Fruit fly (Drosophila melanogaster) whole organism, embryonic: Measurements from ENCODE around the gene CG14395.

Experiments
- Atf-2 ChIP-seq: fragments of 200-800 bp; sonication (Bioruptor generic); optimal IDR thresholded peaks from 2 replicates; lab custom pipeline; 2016; ENCODE audit warnings: missing biosample characterization, missing genetic modification characterization
- Atf6 ChIP-seq: fragments of 200-800 bp; sonication (Bioruptor generic); IDR thresholded peaks from 2 replicates; pipeline ENCODE4 v1.3.6; 2022; ENCODE audit warnings: missing biosample characterization, missing genetic modification characterization
- BtbVII ChIP-seq: fragments of 200-800 bp; sonication (Bioruptor generic); optimal IDR thresholded peaks from 3 replicates; lab custom pipeline; 2017; ENCODE audit warnings: missing biosample characterization, mild to moderate bottlenecking, missing genetic modification characterization
- Bteb2 ChIP-seq: fragments of 200-800 bp; sonication (Bioruptor generic); optimal IDR thresholded peaks from 2 replicates; lab custom pipeline; 2016; ENCODE audit warnings: missing biosample characterization, missing genetic modification characterization
- CG10321 ChIP-seq: fragments of 200-800 bp; sonication (Bioruptor generic); IDR thresholded peaks from 2 replicates; pipeline ENCODE4 v1.3.6; 2022; ENCODE audit warnings: missing biosample characterization, missing genetic modification characterization
- CG10366 ChIP-seq: fragments of 200-800 bp; sonication (Bioruptor generic); IDR thresholded peaks from 2 replicates; pipeline ENCODE4 v1.3.6; 2022; ENCODE audit warnings: missing biosample characterization, missing genetic modification characterization
- CG11085 ChIP-seq: fragments of 200-800 bp; sonication (Bioruptor generic); IDR thresholded peaks from 2 replicates; pipeline ENCODE4 v1.3.6; 2022; ENCODE audit warnings: missing biosample characterization, missing genetic modification characterization
- CG14667 ChIP-seq: fragments of 200-800 bp; sonication (Bioruptor generic); IDR thresholded peaks from 2 replicates; pipeline ENCODE4 v1.3.6; 2022; ENCODE audit warnings: missing biosample characterization, missing genetic modification characterization
- CG14965 ChIP-seq: fragments of 200-800 bp; sonication (Bioruptor generic); optimal IDR thresholded peaks from 2 replicates; lab custom pipeline; 2016; ENCODE audit warnings: missing biosample characterization, missing genetic modification characterization, borderline replicate concordance
- CG1832 ChIP-seq: fragments of 200-800 bp; sonication (Bioruptor generic); optimal IDR thresholded peaks from 2 replicates; lab custom pipeline; 2017; ENCODE audit warnings: missing biosample characterization, mild to moderate bottlenecking, missing genetic modification characterization, inconsistent platforms
- CG2199 ChIP-seq: fragments of 200-800 bp; sonication (Bioruptor generic); IDR thresholded peaks from 3 replicates; pipeline ENCODE4 v1.3.6; 2022; ENCODE audit warnings: missing biosample characterization, missing genetic modification characterization
- CG2202 ChIP-seq: fragments of 200-800 bp; sonication (Bioruptor generic); optimal IDR thresholded peaks from 2 replicates; lab custom pipeline; 2018; ENCODE audit warnings: missing biosample characterization, mild to moderate bottlenecking, missing genetic modification characterization
- CG2678 ChIP-seq: fragments of 200-800 bp; sonication (Bioruptor generic); optimal IDR thresholded peaks from 3 replicates; lab custom pipeline; 2019; ENCODE audit warnings: missing biosample characterization, mild to moderate bottlenecking, missing genetic modification characterization, moderate library complexity
- CG34224 ChIP-seq: fragments of 200-800 bp; sonication (Bioruptor generic); IDR thresholded peaks from 3 replicates; pipeline ENCODE4 v1.3.6; 2022; ENCODE audit warnings: missing biosample characterization, missing genetic modification characterization; ENCODE audit not compliant: partially characterized antibody
- CG34376 ChIP-seq: fragments of 200-800 bp; sonication (Bioruptor generic); optimal IDR thresholded peaks from 2 replicates; lab custom pipeline; 2018; ENCODE audit warnings: missing biosample characterization, mild to moderate bottlenecking, missing genetic modification characterization
- CG4854 ChIP-seq: fragments of 200-800 bp; sonication (Bioruptor generic); optimal IDR thresholded peaks from 2 replicates; lab custom pipeline; 2016; ENCODE audit warnings: missing biosample characterization, missing genetic modification characterization, inconsistent platforms
- CG6175 ChIP-seq: fragments of 200-800 bp; sonication (Bioruptor generic); IDR thresholded peaks from 3 replicates; pipeline ENCODE4 v1.3.6; 2022; ENCODE audit warnings: missing biosample characterization, missing genetic modification characterization
- CG6791 ChIP-seq: fragments of 200-800 bp; sonication (Bioruptor generic); IDR thresholded peaks from 3 replicates; pipeline ENCODE4 v1.3.6; 2022; ENCODE audit warnings: missing biosample characterization, missing genetic modification characterization; ENCODE audit not compliant: partially characterized antibody
- CG7556 ChIP-seq: fragments of 200-800 bp; sonication (Bioruptor generic); optimal IDR thresholded peaks from 2 replicates; lab custom pipeline; 2017; ENCODE audit warnings: missing biosample characterization, mild to moderate bottlenecking, missing genetic modification characterization
- CG7839 ChIP-seq: fragments of 200-800 bp; sonication (Bioruptor generic); optimal IDR thresholded peaks from 3 replicates; lab custom pipeline; 2018; ENCODE audit warnings: missing biosample characterization, mild to moderate bottlenecking, missing genetic modification characterization, moderate library complexity
- CG9609 ChIP-seq: fragments of 200-800 bp; sonication (Bioruptor generic); optimal IDR thresholded peaks from 3 replicates; lab custom pipeline; 2016; ENCODE audit warnings: missing biosample characterization, missing genetic modification characterization
- CoRest ChIP-seq: fragments of 200-800 bp; sonication (Bioruptor generic); optimal IDR thresholded peaks from 3 replicates; lab custom pipeline; 2018; ENCODE audit warnings: missing biosample characterization, mild to moderate bottlenecking, missing genetic modification characterization, moderate library complexity
- Doc3 ChIP-seq: fragments of 200-800 bp; sonication (Bioruptor generic); IDR thresholded peaks from 3 replicates; pipeline ENCODE4 v1.3.6; 2022; ENCODE audit warnings: missing biosample characterization, missing genetic modification characterization; ENCODE audit not compliant: partially characterized antibody
- Drgx ChIP-seq: fragments of 200-800 bp; sonication (Bioruptor generic); IDR thresholded peaks from 2 replicates; pipeline ENCODE4 v1.3.6; 2022; ENCODE audit warnings: missing biosample characterization, missing genetic modification characterization
- GATAe ChIP-seq: fragments of 200-800 bp; sonication (Bioruptor generic); conservative IDR thresholded peaks from 2 replicates; pipeline ENCODE4 v1.3.6; 2022; ENCODE audit warnings: missing biosample characterization, missing genetic modification characterization
- Hmr ChIP-seq: fragments of 200-800 bp; sonication (Bioruptor generic); optimal IDR thresholded peaks from 3 replicates; lab custom pipeline; 2017; ENCODE audit warnings: mild to moderate bottlenecking, missing biosample characterization, missing genetic modification reagents, missing genetic modification characterization
- Lpt ChIP-seq: fragments of >200 bp; optimal IDR thresholded peaks from 2 replicates; lab custom pipeline; 2018; ENCODE audit warnings: missing biosample characterization, missing genetic modification characterization
- Med ChIP-seq: fragments of 200-800 bp; sonication (Bioruptor generic); peaks from one replicate; lab custom pipeline; 2016; ENCODE audit warnings: missing biosample characterization, missing genetic modification characterization, mild to moderate bottlenecking, inconsistent platforms, moderate library complexity
- NK7.1 ChIP-seq: fragments of 200-800 bp; sonication (Bioruptor generic); optimal IDR thresholded peaks from 3 replicates; lab custom pipeline; 2016; ENCODE audit warnings: missing biosample characterization, missing genetic modification characterization
- NfI ChIP-seq: fragments of 200-800 bp; sonication (Bioruptor generic); optimal IDR thresholded peaks from 3 replicates; lab custom pipeline; 2018; ENCODE audit warnings: missing biosample characterization, mild to moderate bottlenecking, missing genetic modification characterization, moderate library complexity
- Opbp ChIP-seq: fragments of 200-800 bp; sonication (Bioruptor generic); IDR thresholded peaks from 3 replicates; pipeline ENCODE4 v1.3.6; 2022; ENCODE audit warnings: missing biosample characterization, missing genetic modification characterization; ENCODE audit not compliant: partially characterized antibody
- Sox102F ChIP-seq: fragments of 200-800 bp; sonication (Bioruptor generic); optimal IDR thresholded peaks from 2 replicates; lab custom pipeline; 2018; ENCODE audit warnings: missing biosample characterization, mild to moderate bottlenecking, missing genetic modification characterization, moderate library complexity
- cad ChIP-seq: fragments of >200 bp; optimal IDR thresholded peaks from 2 replicates; lab custom pipeline; 2017; ENCODE audit warnings: missing biosample characterization, missing genetic modification characterization
- gcm2 ChIP-seq: fragments of 200-800 bp; sonication (Bioruptor generic); optimal IDR thresholded peaks from 2 replicates; lab custom pipeline; 2016; ENCODE audit warnings: missing biosample characterization, missing genetic modification characterization
- gem ChIP-seq: fragments of 200-800 bp; sonication (Bioruptor generic); optimal IDR thresholded peaks from 2 replicates; lab custom pipeline; 2019; ENCODE audit warnings: missing biosample characterization, mild to moderate bottlenecking, missing genetic modification characterization, moderate library complexity
- gsb-n ChIP-seq: fragments of 200-800 bp; sonication (Bioruptor generic); optimal IDR thresholded peaks from 3 replicates; lab custom pipeline; 2018; ENCODE audit warnings: missing biosample characterization, mild to moderate bottlenecking, missing genetic modification characterization
- kni ChIP-seq: fragments of 200-800 bp; sonication (Bioruptor generic); optimal IDR thresholded peaks from 3 replicates; lab custom pipeline; 2017; ENCODE audit warnings: mild to moderate bottlenecking, missing biosample characterization, missing genetic modification reagents, missing genetic modification characterization
- lola ChIP-seq, 3 experiments: fragments of >200 bp in 2 of 3; fragments of 200-800 bp in 1 of 3; sonication (Bioruptor generic) in 1 of 3; optimal IDR thresholded peaks; 2 replicates each; lab custom pipeline; 2017 to 2019; ENCODE audit warnings: missing biosample characterization in 3 of 3, missing genetic modification characterization in 3 of 3, mild to moderate bottlenecking in 1 of 3, moderate library complexity in 1 of 3
- mam ChIP-seq: fragments of 200-800 bp; sonication (Bioruptor generic); optimal IDR thresholded peaks from 3 replicates; lab custom pipeline; 2016; ENCODE audit warnings: missing biosample characterization, missing genetic modification characterization
- mirr ChIP-seq: fragments of 200-800 bp; sonication (Bioruptor generic); optimal IDR thresholded peaks from 3 replicates; lab custom pipeline; 2018; ENCODE audit warnings: missing biosample characterization, mild to moderate bottlenecking, missing genetic modification characterization
- phol ChIP-seq: fragments of 200-800 bp; sonication (Bioruptor generic); optimal IDR thresholded peaks from 3 replicates; lab custom pipeline; 2018; ENCODE audit warnings: missing biosample characterization, mild to moderate bottlenecking, missing genetic modification characterization, moderate library complexity
- pnt ChIP-seq: fragments of 200-800 bp; sonication (Bioruptor generic); optimal IDR thresholded peaks from 3 replicates; lab custom pipeline; 2016; ENCODE audit warnings: missing biosample characterization, missing genetic modification characterization
- prd ChIP-seq, 3 experiments: fragments of >200 bp in 2 of 3; fragments of 200-800 bp in 1 of 3; sonication (Bioruptor generic) in 1 of 3; optimal IDR thresholded peaks in 2 of 3; IDR thresholded peaks in 1 of 3; 2 replicates in 2 of 3; 3 replicates in 1 of 3; pipeline versions ENCODE4 v1.3.6 to Lab custom; 2017 to 2022; ENCODE audit warnings: missing biosample characterization in 1 of 3, missing genetic modification characterization in 1 of 3
- ro ChIP-seq: fragments of 200-800 bp; sonication (Bioruptor generic); IDR thresholded peaks from 2 replicates; pipeline ENCODE4 v1.3.6; 2022; ENCODE audit warnings: missing biosample characterization, missing genetic modification characterization
- sug ChIP-seq: fragments of 200-800 bp; optimal IDR thresholded peaks from 2 replicates; lab custom pipeline; 2019; ENCODE audit warnings: missing biosample characterization, mild to moderate bottlenecking, missing genetic modification characterization, moderate library complexity
- vfl ChIP-seq: fragments of 200-800 bp; sonication (Bioruptor generic); optimal IDR thresholded peaks from 2 replicates; lab custom pipeline; 2016; ENCODE audit warnings: missing biosample characterization, missing genetic modification characterization

Gene CG14395

DNA sequence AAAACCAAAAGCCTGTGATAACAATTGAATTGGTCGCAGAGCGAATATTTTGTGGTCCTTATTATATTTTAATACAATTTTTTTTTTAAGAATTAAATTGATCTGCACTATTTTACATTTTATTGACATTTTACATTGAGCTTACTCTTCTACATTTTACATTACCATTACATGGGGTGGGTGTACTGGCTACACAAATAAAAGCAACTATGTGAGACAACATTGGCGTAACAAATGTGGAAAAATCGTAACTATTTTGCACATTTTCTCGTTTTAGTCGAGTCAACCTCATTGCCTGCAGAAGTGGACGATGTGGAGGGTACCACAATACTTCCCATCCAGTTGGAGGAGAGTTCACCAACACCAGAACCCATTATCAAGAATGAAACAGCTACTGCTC is 12.1 kb upstream of the CG14395 start (continued):
- TF ChIP-seq gcm2 (GFP tag; lab: Kevin White, UChicago), result no peak
- no peak for TF ChIP-seq CG6175
- peak; percentile 49; the same call in 2 of the 3 replicates for TF ChIP-seq Opbp (GFP tag; lab: Robert Waterston, UW)
- TF ChIP-seq CoRest (tag; lab: Kevin White, UChicago), result no peak
- no peak for TF ChIP-seq CG1832 (GFP tag; lab: Kevin White, UChicago)
- TF ChIP-seq Drgx, result no peak
- no peak for TF ChIP-seq CG11085 (GFP tag; lab: Robert Waterston, UW)
- no peak for TF ChIP-seq CG7839 (tag; lab: Kevin White, UChicago)
- TF ChIP-seq gem (tag; lab: Kevin White, UChicago), result no peak
- no peak for TF ChIP-seq GATAe (GFP tag; lab: Robert Waterston, UW)
- no peak for TF ChIP-seq NfI (GFP tag; lab: Kevin White, UChicago)
- peak; percentile 18 for TF ChIP-seq Hmr (GFP tag; lab: Kevin White, UChicago)
- TF ChIP-seq cad, result no peak
- no peak for TF ChIP-seq CG9609
- no peak for TF ChIP-seq lola (GFP tag; optimal IDR thresholded peaks at IDR 0.05; lab: Kevin White, UChicago)
- TF ChIP-seq CG7556 (GFP tag; lab: Kevin White, UChicago), result no peak
- TF ChIP-seq prd (optimal IDR thresholded peaks at IDR 0.05; lab: Kevin White, UChicago), result no peak
- no peak for TF ChIP-seq prd (GFP tag; IDR thresholded peaks at IDR 0.05; lab: Robert Waterston, UW)
- no peak for TF ChIP-seq phol (tag; lab: Kevin White, UChicago)
- no peak for TF ChIP-seq Atf6 (GFP tag; lab: Robert Waterston, UW)
- no peak for TF ChIP-seq CG14667 (GFP tag; lab: Robert Waterston, UW)

DNA sequence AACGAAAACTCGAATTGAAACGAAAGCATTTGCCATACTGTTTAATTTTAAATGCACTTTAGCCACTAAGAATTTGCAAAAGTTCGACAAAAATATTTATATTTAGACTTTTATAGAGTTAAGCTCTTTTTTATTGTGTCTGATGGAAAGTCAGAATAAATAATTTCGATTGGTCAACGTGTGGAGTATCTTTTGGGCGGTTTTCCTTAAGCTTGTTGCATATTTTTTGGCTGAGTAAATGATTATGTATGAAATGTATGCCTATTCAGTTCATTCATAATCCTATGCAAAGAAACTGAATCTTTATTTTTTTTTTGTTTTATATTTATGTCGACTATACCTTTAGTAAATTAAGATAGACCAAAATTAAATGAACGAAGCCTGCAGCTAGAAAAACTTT is 9.9 kb upstream of the CG14395 start:
- TF ChIP-seq Med (GFP tag; lab: Kevin White, UChicago) (peak; percentile 11), Doc3 (GFP tag; lab: Robert Waterston, UW) (no peak), CG2199 (peak; percentile 93), Atf-2 (GFP tag; lab: Kevin White, UChicago) (no peak), lola (GFP tag; optimal IDR thresholded peaks at IDR 0.05; lab: Kevin White, UChicago) (peak in 1 of 3 experiments; percentile 15), CG10321 (GFP tag; lab: Robert Waterston, UW) (no peak), CG10366 (GFP tag; lab: Robert Waterston, UW) (no peak), CG2202 (tag; lab: Kevin White, UChicago) (no peak)

DNA sequence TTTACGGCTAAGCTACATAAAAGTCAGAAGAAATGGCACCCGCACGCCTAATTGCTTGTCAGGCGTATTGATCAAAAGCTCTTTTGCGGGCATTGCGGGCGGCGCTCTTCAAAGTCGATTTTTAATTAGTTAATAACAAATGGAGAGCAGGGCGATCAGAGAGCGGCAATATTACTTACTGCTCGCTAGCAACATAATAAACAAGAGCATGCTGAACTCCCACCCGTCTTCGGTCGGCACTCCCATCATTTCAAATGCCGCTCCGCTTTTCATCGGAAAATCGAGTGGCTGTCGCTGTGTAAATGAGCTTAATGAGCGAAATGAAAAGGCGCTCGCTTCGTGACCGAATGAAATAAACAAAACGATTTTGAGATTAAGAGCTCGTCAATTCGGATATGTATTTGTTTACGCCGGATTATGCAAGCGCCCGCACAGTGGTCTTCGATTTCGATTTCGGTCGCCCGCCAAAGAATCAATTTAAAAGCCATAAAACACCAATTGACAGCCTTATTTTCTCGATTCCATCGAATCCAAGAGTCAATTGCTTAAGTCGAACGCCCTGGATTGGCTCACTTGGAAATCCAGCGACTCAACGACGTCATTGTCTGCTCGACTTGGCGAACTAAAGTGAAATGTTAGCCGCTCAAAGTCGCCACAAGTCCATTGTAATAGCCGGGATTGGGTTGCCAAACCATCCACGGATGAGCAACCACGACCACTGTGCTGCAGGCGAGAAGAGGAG is 8.9 kb upstream of the CG14395 start:
- peak; percentile 17; the same call in 1 of the 3 replicates for TF ChIP-seq CG34224 (GFP tag; lab: Robert Waterston, UW)
- no peak for TF ChIP-seq Lpt (GFP tag; lab: Kevin White, UChicago)
- peak; percentile 47 for TF ChIP-seq NK7.1 (GFP tag; lab: Kevin White, UChicago)
- peak; percentile 45 for TF ChIP-seq vfl
- TF ChIP-seq kni (GFP tag; lab: Kevin White, UChicago), result peak; percentile 11
- peak; percentile 51; the same call in 1 of the 2 replicates for TF ChIP-seq CG10321 (GFP tag; lab: Robert Waterston, UW)
- TF ChIP-seq CG2678 (tag; lab: Kevin White, UChicago), result peak; percentile 90
- no peak for TF ChIP-seq mirr (GFP tag; lab: Kevin White, UChicago)
- peak; percentile 54; the same call in 1 of the 2 replicates for TF ChIP-seq ro (GFP tag; lab: Robert Waterston, UW)
- TF ChIP-seq pnt (GFP tag; lab: Kevin White, UChicago), result peak; percentile 78
- no peak for TF ChIP-seq CG6791
- TF ChIP-seq CG34376 (GFP tag; lab: Kevin White, UChicago), result peak; percentile 31
- TF ChIP-seq Sox102F (GFP tag; lab: Kevin White, UChicago), result peak; percentile 95
- TF ChIP-seq mam (GFP tag; lab: Kevin White, UChicago), result peak; percentile 80
- TF ChIP-seq BtbVII (GFP tag; lab: Kevin White, UChicago), result peak; percentile 62
- TF ChIP-seq gsb-n, result peak; percentile 27
- TF ChIP-seq sug (tag; lab: Kevin White, UChicago), result peak; percentile 63
- peak; percentile 44 for TF ChIP-seq CG4854
- no peak for TF ChIP-seq CG14965 (GFP tag; lab: Kevin White, UChicago)
- no peak for TF ChIP-seq prd (optimal IDR thresholded peaks at IDR 0.05; lab: Kevin White, UChicago)
- peak; percentile 87 for TF ChIP-seq prd (GFP tag; IDR thresholded peaks at IDR 0.05; lab: Robert Waterston, UW)
- peak; percentile 42 for TF ChIP-seq Bteb2 (GFP tag; lab: Kevin White, UChicago)
